Worm (Caenorhabditis elegans) whole organism, L1 larva: Measurements from ENCODE around the gene ckb-1.

ENCODE experiments used
- lin-39 ChIP-seq: fragments of 150-350 bp; optimal IDR thresholded peaks from 2 replicates; lab custom pipeline; 2014; ENCODE audit warnings: missing biosample characterization, missing genetic modification reagents, missing genetic modification characterization
- nhr-28 ChIP-seq: fragments of 150-350 bp; optimal IDR thresholded peaks from 2 replicates; lab custom pipeline; 2014; ENCODE audit warnings: missing biosample characterization, missing genetic modification characterization
- snpc-4 ChIP-seq: fragments of 150-350 bp; optimal IDR thresholded peaks from 2 replicates; lab custom pipeline; 2014; ENCODE audit warnings: missing biosample characterization, missing genetic modification characterization
- swsn-7 ChIP-seq: sonication (generic microtip); optimal IDR thresholded peaks from 2 replicates; lab custom pipeline; 2016; ENCODE audit warnings: missing genetic modification characterization, missing compliant biosample characterization
- unc-62 ChIP-seq: fragments of 150-350 bp; optimal IDR thresholded peaks from 2 replicates; lab custom pipeline; 2014; ENCODE audit warnings: missing biosample characterization, missing genetic modification reagents, missing genetic modification characterization
- vab-15 ChIP-seq: sonication (generic microtip); optimal IDR thresholded peaks from 2 replicates; lab custom pipeline; 2017; ENCODE audit warnings: missing genotype, mild to moderate bottlenecking, missing genetic modification characterization, missing compliant biosample characterization
- zip-4 ChIP-seq: fragments of 200-800 bp; sonication (Bioruptor generic); optimal IDR thresholded peaks from 2 replicates; lab custom pipeline; 2018; ENCODE audit warnings: mild to moderate bottlenecking, missing genetic modification characterization, moderate library complexity, missing compliant biosample characterization
- ztf-4 ChIP-seq: fragments of 150-350 bp; optimal IDR thresholded peaks from 2 replicates; lab custom pipeline; 2014; ENCODE audit warnings: missing biosample characterization, missing genetic modification characterization

- TF ChIP-seq lin-39 (tag; lab: Kevin White, UChicago): no peak
- no peak for TF ChIP-seq snpc-4 (tag; lab: Kevin White, UChicago)
- no peak for TF ChIP-seq unc-62 (GFP tag; lab: Kevin White, UChicago)
- no peak for TF ChIP-seq ztf-4 (tag; lab: Kevin White, UChicago)
- TF ChIP-seq nhr-28: no peak
- no peak for TF ChIP-seq vab-15 (tag; lab: Kevin White, UChicago)
- no peak for TF ChIP-seq zip-4 (GFP tag; lab: Kevin White, UChicago)
- no peak for TF ChIP-seq swsn-7 (tag; lab: Kevin White, UChicago)
Observed at ce11 chrIII:4374854-4375253, 9.8 kb downstream of the ckb-1 start, which contains the start of gene pals-26.
